Worm (Caenorhabditis elegans) whole organism, late embryonic: ENCODE results near the gene gcy-3.
"Not testable (repeated sequence)": the region's sequence is repeated elsewhere in the genome, so short reads cannot be mapped to it uniquely, and the experiment has no call there.

Experiments
- ceh-14 ChIP-seq: sonication (generic microtip); optimal IDR thresholded peaks from 2 replicates; lab custom pipeline; 2016; ENCODE audit warnings: missing genotype, missing genetic modification characterization, missing compliant biosample characterization
- dmd-4 ChIP-seq: sonication (generic microtip); optimal IDR thresholded peaks from 2 replicates; lab custom pipeline; 2016; ENCODE audit warnings: borderline replicate concordance, missing genetic modification characterization, missing compliant biosample characterization
- gmeb-2 ChIP-seq: sonication (generic microtip); optimal IDR thresholded peaks from 2 replicates; lab custom pipeline; 2016; ENCODE audit warnings: missing genetic modification characterization, inconsistent platforms, missing compliant biosample characterization
- lin-11 ChIP-seq: fragments of 200-800 bp; sonication (Bioruptor generic); optimal IDR thresholded peaks from 2 replicates; lab custom pipeline; 2018; ENCODE audit warnings: mild to moderate bottlenecking, missing genetic modification characterization, missing compliant biosample characterization
- nhr-11 ChIP-seq: fragments of 150-350 bp; optimal IDR thresholded peaks from 2 replicates; lab custom pipeline; 2014; ENCODE audit warnings: missing biosample characterization, missing genetic modification characterization
- pha-4 ChIP-seq: fragments of 150-350 bp; optimal IDR thresholded peaks from 2 replicates; lab custom pipeline; 2018; ENCODE audit warnings: missing biosample characterization, missing genetic modification reagents, missing genetic modification characterization
- sdc-2 ChIP-seq: sonication (generic microtip); optimal IDR thresholded peaks from 2 replicates; lab custom pipeline; 2016; ENCODE audit warnings: missing genotype, missing genetic modification characterization, missing compliant biosample characterization
- tbx-2 ChIP-seq: sonication (generic microtip); optimal IDR thresholded peaks from 2 replicates; lab custom pipeline; 2016; ENCODE audit warnings: missing genetic modification characterization, missing compliant biosample characterization
- unc-3 ChIP-seq, 2 experiments: fragments of 200-800 bp in 1 of 2; sonication (Bioruptor generic) in 1 of 2; sonication (generic microtip) in 1 of 2; conservative IDR thresholded peaks in 1 of 2; optimal IDR thresholded peaks in 1 of 2; 2 replicates each; pipeline versions ENCODE4 v1.3.6 to Lab custom; 2016 to 2022; ENCODE audit warnings: missing compliant biosample characterization in 2 of 2, missing genetic modification characterization in 2 of 2, missing genetic modification reagents in 1 of 2
- unc-86 ChIP-seq: sonication (generic microtip); optimal IDR thresholded peaks from 2 replicates; lab custom pipeline; 2016; ENCODE audit warnings: missing genetic modification characterization, missing compliant biosample characterization

ce11 chrII:9461881-9462280 is 45.2 kb downstream of the gcy-3 start, which contains the start of gene chil-21:
- not testable (repeated sequence) for TF ChIP-seq ceh-14; nhr-11 (tag; lab: Kevin White, UChicago); gmeb-2 (tag; lab: Kevin White, UChicago); tbx-2 (tag; lab: Kevin White, UChicago); sdc-2 (tag; lab: Kevin White, UChicago); lin-11 (tag; lab: Kevin White, UChicago); pha-4 (tag; lab: Kevin White, UChicago); unc-3 (GFP tag; conservative IDR thresholded peaks at IDR 0.05; lab: Robert Waterston, UW); unc-3 (tag; optimal IDR thresholded peaks at IDR 0.05; lab: Kevin White, UChicago); dmd-4 (tag; lab: Kevin White, UChicago); unc-86 (tag; lab: Kevin White, UChicago)
